Fruit fly (Drosophila melanogaster): ENCODE data around the gene CG13305.

dm6 chr3L:8670983-8671382 lies 24.4 kb upstream of the CG13305 start:
- no peak for TF ChIP-seq Pif1A (GFP tag; optimal IDR thresholded peaks at IDR 0.05)
- TF ChIP-seq CG14655 (GFP tag; optimal IDR thresholded peaks at IDR 0.05): no peak

All from whole organism, pupa.